Fruit fly (Drosophila melanogaster) whole organism, embryonic: Measurements from ENCODE around the gene snz.

Experiments used
- CG8359 ChIP-seq: fragments of 200-800 bp; sonication (Bioruptor generic); optimal IDR thresholded peaks from 2 replicates; lab custom pipeline; 2017; ENCODE audit warnings: missing biosample characterization, mild to moderate bottlenecking, missing genetic modification characterization, borderline replicate concordance
- Ravus ChIP-seq: fragments of 200-800 bp; sonication (Bioruptor generic); IDR thresholded peaks from 2 replicates; pipeline ENCODE4 v1.3.6; 2022; ENCODE audit warnings: missing biosample characterization, missing genetic modification characterization
- sim ChIP-seq: fragments of 200-800 bp; sonication (Bioruptor generic); IDR thresholded peaks from 2 replicates; pipeline ENCODE4 v1.3.6; 2022; ENCODE audit warnings: missing biosample characterization, missing genetic modification characterization

dm6 chrX:7909069-7909389, 2.9 kb upstream of the snz start:
- no peak for TF ChIP-seq CG8359 (GFP tag; lab: Kevin White, UChicago)
- no peak for TF ChIP-seq sim (GFP tag; lab: Robert Waterston, UW)
- TF ChIP-seq Ravus (GFP tag; lab: Robert Waterston, UW) = no peak
